Fruit fly (Drosophila melanogaster) whole organism, wandering third instar larva: Measurements from ENCODE around the gene Rack1.

ENCODE experiments used
- CG9705 ChIP-seq: fragments of 200-800 bp; sonication (Bioruptor generic); optimal IDR thresholded peaks from 2 replicates; lab custom pipeline; 2018; ENCODE audit warnings: missing biosample characterization, mild to moderate bottlenecking, missing genetic modification characterization
- Jra ChIP-seq: sonication (Bioruptor generic); optimal IDR thresholded peaks from 2 replicates; lab custom pipeline; 2016; ENCODE audit warnings: missing biosample characterization, missing genetic modification characterization
- h ChIP-seq: fragments of 200-800 bp; sonication (Bioruptor generic); optimal IDR thresholded peaks from 3 replicates; lab custom pipeline; 2016; ENCODE audit warnings: missing biosample characterization, mild to moderate bottlenecking, missing genetic modification characterization
- jim ChIP-seq: fragments of 175-275, 200-325 bp; sonication (Bioruptor generic); optimal IDR thresholded peaks from 2 replicates; lab custom pipeline; 2016; ENCODE audit warnings: missing biosample characterization, mild to moderate bottlenecking, missing genetic modification characterization
- psq ChIP-seq: fragments of 200-800 bp; sonication (Bioruptor generic); optimal IDR thresholded peaks from 3 replicates; lab custom pipeline; 2017; ENCODE audit warnings: missing biosample characterization, mild to moderate bottlenecking, missing genetic modification characterization, moderate library complexity
- sage ChIP-seq: fragments of 200-800 bp; sonication (Bioruptor generic); optimal IDR thresholded peaks from 2 replicates; lab custom pipeline; 2016; ENCODE audit warnings: missing biosample characterization, mild to moderate bottlenecking, missing genetic modification characterization
- sv ChIP-seq: fragments of 200-800 bp; sonication (Bioruptor generic); optimal IDR thresholded peaks from 3 replicates; lab custom pipeline; 2016; ENCODE audit warnings: missing biosample characterization, missing genetic modification characterization
- usp ChIP-seq: fragments of >200 bp; optimal IDR thresholded peaks from 2 replicates; lab custom pipeline; 2017; ENCODE audit warnings: missing biosample characterization, missing genetic modification characterization

DNA sequence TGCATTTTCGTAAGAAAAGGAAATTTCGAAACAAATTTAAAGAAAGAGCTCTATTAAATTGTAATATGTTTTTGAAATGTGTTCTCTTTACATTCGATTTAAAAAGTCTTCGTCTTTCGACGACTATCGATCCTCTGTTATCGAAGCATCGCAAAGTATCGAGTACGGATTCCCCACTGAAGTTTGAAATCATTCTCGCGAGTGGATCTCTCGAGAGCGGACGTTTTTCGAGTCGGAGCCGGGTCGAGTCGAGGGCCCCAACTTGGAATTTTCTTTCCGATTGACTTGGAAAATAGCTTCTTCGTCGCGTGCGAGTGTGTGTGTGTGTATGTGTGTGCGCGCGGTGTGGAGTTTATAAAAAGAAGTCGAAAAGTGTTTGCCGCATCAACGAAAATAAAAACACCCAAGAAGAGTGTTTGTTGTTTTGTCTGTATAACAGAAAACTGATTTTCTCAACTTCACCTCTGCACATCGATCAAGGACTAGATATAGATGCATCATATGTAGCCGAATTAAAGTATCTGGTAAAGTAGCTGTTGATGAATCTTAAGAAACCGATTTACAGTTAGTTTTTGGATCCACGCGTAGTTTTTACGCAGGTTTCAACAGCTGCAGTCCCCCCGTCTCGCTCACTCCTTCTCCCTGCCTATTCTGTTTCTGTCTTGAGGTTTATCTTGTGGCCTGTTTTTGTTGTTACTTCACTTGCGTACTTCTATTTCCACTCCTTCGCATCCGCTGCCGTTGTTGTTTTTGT is 15.7 kb downstream of the Rack1 start, which contains the start of gene LanB1:
- TF ChIP-seq sv (GFP tag; lab: Kevin White, UChicago) (no peak), sage (GFP tag; lab: Kevin White, UChicago) (no peak), jim (no peak), CG9705 (no peak), Jra (GFP tag; lab: Kevin White, UChicago) (no peak), psq (GFP tag; lab: Kevin White, UChicago) (peak; percentile 88), h (GFP tag; lab: Kevin White, UChicago) (no peak), usp (GFP tag; lab: Kevin White, UChicago) (no peak)
